Worm (Caenorhabditis elegans) whole organism, early embryonic: ENCODE data around the gene elt-4.

Experiments used
- B0310.2 ChIP-seq: sonication (generic microtip); optimal IDR thresholded peaks from 2 replicates; lab custom pipeline; 2016; ENCODE audit warnings: mild to moderate bottlenecking, missing genetic modification characterization, missing compliant biosample characterization
- aly-1 ChIP-seq: sonication (generic microtip); optimal IDR thresholded peaks from 2 replicates; lab custom pipeline; 2016; ENCODE audit warnings: missing genetic modification characterization, missing compliant biosample characterization
- ama-1 ChIP-seq: fragments of 150-350 bp; optimal IDR thresholded peaks from 2 replicates; lab custom pipeline; 2014
- ceh-36 ChIP-seq: sonication (generic microtip); optimal IDR thresholded peaks from 2 replicates; lab custom pipeline; 2016; ENCODE audit warnings: missing genetic modification characterization, inconsistent platforms, missing compliant biosample characterization
- flt-1 ChIP-seq: fragments of 200-800 bp; sonication (Bioruptor generic); IDR thresholded peaks from 2 replicates; pipeline ENCODE4 v1.3.6; 2022; ENCODE audit warnings: missing genetic modification characterization, missing compliant biosample characterization
- sea-1 ChIP-seq: fragments of 200-800 bp; sonication (Bioruptor generic); conservative IDR thresholded peaks from 2 replicates; pipeline ENCODE4 v1.3.6; 2022; ENCODE audit warnings: missing genetic modification characterization, missing compliant biosample characterization

DNA sequence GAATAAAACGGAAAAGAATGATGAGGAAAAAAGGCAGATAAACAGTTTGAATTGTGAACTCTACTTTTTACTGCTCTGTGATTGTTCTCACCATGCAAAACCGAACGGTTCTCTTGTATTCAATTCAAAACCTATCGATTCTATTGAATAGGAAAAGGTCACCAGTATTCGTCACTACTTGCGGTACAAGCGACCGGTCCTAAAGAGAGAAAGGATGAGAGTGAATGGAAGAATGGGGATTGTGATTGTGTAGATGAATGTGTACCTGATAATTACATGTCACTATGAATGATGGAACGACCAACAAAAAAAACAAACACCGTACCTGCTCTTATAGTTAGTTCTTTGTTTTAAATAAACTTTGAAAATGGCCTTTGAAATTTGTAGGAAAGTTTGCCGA lies 42.5 kb upstream of the elt-4 start:
- no peak for TF ChIP-seq B0310.2
- TF ChIP-seq aly-1 (tag; lab: Kevin White, UChicago), result no peak
- no peak for TF ChIP-seq sea-1
- no peak for TF ChIP-seq ceh-36 (tag; lab: Kevin White, UChicago)
- no peak for TF ChIP-seq flt-1
- TF ChIP-seq ama-1 (lab: Kevin White, UChicago), result no peak
